Fruit fly (Drosophila melanogaster): ENCODE results near the gene Ubx.

The Ubx gene

DNA sequence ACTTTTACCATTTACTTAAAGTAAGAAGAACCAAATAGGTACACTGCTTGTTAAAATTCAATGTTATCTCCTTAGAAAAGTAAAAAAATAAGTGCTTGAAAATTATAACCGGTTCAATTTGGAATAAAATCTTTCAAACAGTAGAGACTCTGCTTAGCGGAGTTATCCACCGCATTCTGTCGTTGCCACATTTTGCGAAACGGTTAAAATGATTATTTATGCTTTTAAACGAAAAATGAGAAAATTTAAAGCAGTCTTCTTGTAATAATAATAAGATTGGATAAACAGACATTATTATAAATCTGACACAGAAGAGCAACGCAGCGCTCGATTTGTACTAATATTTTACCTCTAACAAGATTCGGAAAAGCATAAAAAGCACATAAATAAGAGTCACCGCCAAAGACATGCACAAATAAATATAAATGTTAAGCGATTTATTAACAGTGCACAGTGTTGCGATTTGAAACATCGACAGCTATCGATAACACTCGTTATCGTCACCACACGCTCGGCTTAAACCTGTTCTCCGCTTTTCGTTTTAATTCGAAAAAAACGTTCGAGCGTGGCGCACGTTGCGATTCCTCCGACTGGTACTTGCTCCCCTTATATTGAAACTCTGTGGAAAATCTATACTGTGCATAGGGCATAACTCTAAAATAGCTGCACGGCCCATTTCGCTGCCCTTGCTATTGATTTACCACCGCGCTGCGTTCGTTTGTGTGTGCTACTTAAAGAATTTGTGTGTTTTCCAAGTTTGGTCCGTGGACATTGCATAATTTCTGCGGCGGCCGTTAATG is 109.3 kb downstream of the Ubx start, which contains the start of gene Fas1 (continued):
- TF ChIP-seq CG30403 (GFP tag; optimal IDR thresholded peaks at IDR 0.05) (peak; percentile 2), CG34224 (GFP tag; IDR thresholded peaks at IDR 0.05; ENCODE audit: partially characterized antibody) (peak; percentile 60), MESR4 (GFP tag; optimal IDR thresholded peaks at IDR 0.05) (peak; percentile 45), stc (GFP tag; IDR thresholded peaks at IDR 0.05) (peak; percentile 9; the same call in 1 of the 2 replicates), HLHmδ (GFP tag; optimal IDR thresholded peaks at IDR 0.05) (peak; percentile 76), CG8359 (GFP tag; optimal IDR thresholded peaks at IDR 0.05; ENCODE audit: borderline replicate concordance) (no peak), CG16779 (GFP tag; IDR thresholded peaks at IDR 0.05) (0 out of 2 replicates have a peak, but pooled peaks have one; percentile 10), CG6791 (GFP tag; IDR thresholded peaks at IDR 0.05; ENCODE audit: partially characterized antibody) (peak; percentile 76), z (GFP tag; IDR thresholded peaks at IDR 0.05) (no peak), sqz (GFP tag; optimal IDR thresholded peaks at IDR 0.05) (peak; percentile 77), Jarid2 (GFP tag; optimal IDR thresholded peaks at IDR 0.05) (peak; percentile 83), CG10431 (GFP tag; optimal IDR thresholded peaks at IDR 0.05) (no peak), btn (GFP tag; optimal IDR thresholded peaks at IDR 0.05) (no peak), CG15514 (GFP tag; optimal IDR thresholded peaks at IDR 0.05) (peak; percentile 41), phol (tag; optimal IDR thresholded peaks at IDR 0.05) (peak; percentile 12), NFAT (GFP tag; IDR thresholded peaks at IDR 0.05) (peak; percentile 42; the same call in 1 of the 2 replicates), CG2129 (GFP tag; IDR thresholded peaks at IDR 0.05; ENCODE audit: partially characterized antibody) (peak; percentile 49), Nf-YA (GFP tag; IDR thresholded peaks at IDR 0.05) (0 out of 2 replicates have a peak, but pooled peaks have one; percentile 16), bbx (GFP tag; IDR thresholded peaks at IDR 0.05; ENCODE audit: partially characterized antibody) (peak; percentile 79), YL-1 (GFP tag; optimal IDR thresholded peaks at IDR 0.05) (peak; percentile 72), lbe (GFP tag; optimal IDR thresholded peaks at IDR 0.05) (no peak), CG4424 (GFP tag; optimal IDR thresholded peaks at IDR 0.05) (peak; percentile 15), Hmr (GFP tag; optimal IDR thresholded peaks at IDR 0.05) (peak; percentile 41), CG8089 (GFP tag; optimal IDR thresholded peaks at IDR 0.05) (peak; percentile 15), CG10543 (GFP tag; optimal IDR thresholded peaks at IDR 0.05) (peak; percentile 26), Mes4 (GFP tag; optimal IDR thresholded peaks at IDR 0.05) (no peak), nerfin-1 (tag; optimal IDR thresholded peaks at IDR 0.05) (peak; percentile 60), NC2β (GFP tag; optimal IDR thresholded peaks at IDR 0.05) (no peak), pzg (GFP tag; optimal IDR thresholded peaks at IDR 0.05) (peak; percentile 39), CG17359 (tag; optimal IDR thresholded peaks at IDR 0.05) (peak; percentile 5), Sox102F (GFP tag; optimal IDR thresholded peaks at IDR 0.05) (no peak), CG16815 (GFP tag; optimal IDR thresholded peaks at IDR 0.05) (no peak), CG9932 (GFP tag; IDR thresholded peaks at IDR 0.05) (peak; percentile 29; the same call in 1 of the 2 replicates), wor (GFP tag; IDR thresholded peaks at IDR 0.05) (no peak), D19A (tag; optimal IDR thresholded peaks at IDR 0.05) (peak; percentile 2), row (GFP tag; IDR thresholded peaks at IDR 0.05) (peak; percentile 19; the same call in 1 of the 3 replicates), ind (GFP tag; optimal IDR thresholded peaks at IDR 0.05) (no peak), Bgb (GFP tag; IDR thresholded peaks at IDR 0.05; ENCODE audit: partially characterized antibody) (peak; percentile 71), BEAF-32 (GFP tag; optimal IDR thresholded peaks at IDR 0.05) (peak; percentile 76), knrl (GFP tag; IDR thresholded peaks at IDR 0.05; ENCODE audit: partially characterized antibody) (peak; percentile 52; the same call in 1 of the 3 replicates), CG14860 (GFP tag; IDR thresholded peaks at IDR 0.05; ENCODE audit: partially characterized antibody) (peak; percentile 44; the same call in 1 of the 3 replicates), CG14667 (GFP tag; IDR thresholded peaks at IDR 0.05) (no peak), Scr (GFP tag; IDR thresholded peaks at IDR 0.05; ENCODE audit: partially characterized antibody) (peak; percentile 71), Dp (GFP tag; optimal IDR thresholded peaks at IDR 0.05) (peak; percentile 73), CG2116 (GFP tag; optimal IDR thresholded peaks at IDR 0.05) (peak; percentile 99), Sry-β (GFP tag; optimal IDR thresholded peaks at IDR 0.05) (peak; percentile 69)

Measured in whole organism, embryonic.